Worm (Caenorhabditis elegans) whole organism, L3 larva: Measurements from ENCODE around the gene mesp-1.

ENCODE experiments used
- lin-39 ChIP-seq: fragments of 150-350 bp; optimal IDR thresholded peaks from 2 replicates; lab custom pipeline; 2018; ENCODE audit warnings: missing biosample characterization, missing genetic modification reagents, missing genetic modification characterization
- pqm-1 ChIP-seq: fragments of 150-350 bp; optimal IDR thresholded peaks from 2 replicates; lab custom pipeline; 2017; ENCODE audit warnings: missing biosample characterization, missing genetic modification characterization, inconsistent platforms
- unc-62 ChIP-seq: fragments of 150-350 bp; sonication (generic microtip); optimal IDR thresholded peaks from 4 replicates; lab custom pipeline; 2014; ENCODE audit warnings: missing biosample characterization, missing genetic modification reagents, missing genetic modification characterization

ce11 chrIV:8481308-8481707, 17.8 kb upstream of the mesp-1 start, which contains the start of gene spp-8:
- TF ChIP-seq unc-62 (GFP tag; lab: Kevin White, UChicago) (no peak), pqm-1 (peak; percentile 97), lin-39 (tag; lab: Kevin White, UChicago) (no peak)
